Fruit fly (Drosophila melanogaster): Measurements from ENCODE around the gene Brd8.

Gene Brd8

dm6 chr3R:29196967-29197611 is 26.2 kb upstream of the Brd8 start, which contains the start of gene CG14515 (continued):
- TF ChIP-seq lmd (GFP tag; IDR thresholded peaks at IDR 0.05), result peak; percentile 13; the same call in 1 of the 2 replicates
- no peak for TF ChIP-seq gcm (GFP tag; optimal IDR thresholded peaks at IDR 0.05)
- TF ChIP-seq CG10654 (GFP tag; optimal IDR thresholded peaks at IDR 0.05), result no peak
- no peak for TF ChIP-seq chn (GFP tag; optimal IDR thresholded peaks at IDR 0.05)
- TF ChIP-seq CG17361 (GFP tag; IDR thresholded peaks at IDR 0.05), result peak; percentile 44; the same call in 2 of the 3 replicates
- no peak for TF ChIP-seq kah (GFP tag; optimal IDR thresholded peaks at IDR 0.05)
- peak; percentile 21 for TF ChIP-seq CG4424 (GFP tag; optimal IDR thresholded peaks at IDR 0.05)
- TF ChIP-seq CG7839 (tag; optimal IDR thresholded peaks at IDR 0.05), result peak; percentile 18
- TF ChIP-seq shn (GFP tag; optimal IDR thresholded peaks at IDR 0.05), result no peak
- TF ChIP-seq tup (GFP tag; optimal IDR thresholded peaks at IDR 0.05), result no peak
- TF ChIP-seq CG9727 (GFP tag; optimal IDR thresholded peaks at IDR 0.05), result no peak
- no peak for TF ChIP-seq CG6689 (GFP tag; IDR thresholded peaks at IDR 0.05)
- peak; percentile 47 for TF ChIP-seq CG18262 (tag; optimal IDR thresholded peaks at IDR 0.05)
- TF ChIP-seq Oli (tag; optimal IDR thresholded peaks at IDR 0.05), result peak; percentile 13
- TF ChIP-seq CG7556 (GFP tag; optimal IDR thresholded peaks at IDR 0.05), result peak; percentile 39
- no peak for TF ChIP-seq CG17829 (tag; optimal IDR thresholded peaks at IDR 0.05)
- TF ChIP-seq sd (tag; optimal IDR thresholded peaks at IDR 0.05), result no peak
- TF ChIP-seq CG14441 (GFP tag; IDR thresholded peaks at IDR 0.05), result 0 out of 2 replicates have a peak, but pooled peaks have one; percentile 4
- no peak for TF ChIP-seq aop (GFP tag; IDR thresholded peaks at IDR 0.05)
- peak; percentile 40 for TF ChIP-seq Med (GFP tag)
- TF ChIP-seq Chrac-16 (GFP tag; optimal IDR thresholded peaks at IDR 0.05), result no peak
- TF ChIP-seq CG32532 (GFP tag; IDR thresholded peaks at IDR 0.05), result no peak
- no peak for TF ChIP-seq bsh (GFP tag; optimal IDR thresholded peaks at IDR 0.05)
- TF ChIP-seq CG10979 (tag; optimal IDR thresholded peaks at IDR 0.05), result peak; percentile 3
- no peak for TF ChIP-seq btn (GFP tag; optimal IDR thresholded peaks at IDR 0.05)
- no peak for TF ChIP-seq CG12942 (GFP tag; optimal IDR thresholded peaks at IDR 0.05)
- no peak for TF ChIP-seq Bdp1 (GFP tag; optimal IDR thresholded peaks at IDR 0.05)
- no peak for TF ChIP-seq corto (GFP tag; optimal IDR thresholded peaks at IDR 0.05)
- TF ChIP-seq psq (GFP tag; optimal IDR thresholded peaks at IDR 0.05), result no peak
- TF ChIP-seq CG32767 (GFP tag; IDR thresholded peaks at IDR 0.05), result no peak
- TF ChIP-seq Abd-B (GFP tag; optimal IDR thresholded peaks at IDR 0.05), result peak; percentile 7
- TF ChIP-seq Scr (GFP tag; IDR thresholded peaks at IDR 0.05; ENCODE audit: partially characterized antibody), result no peak
- no peak for TF ChIP-seq CG31224 (GFP tag; IDR thresholded peaks at IDR 0.05)
- TF ChIP-seq zf30C (GFP tag; optimal IDR thresholded peaks at IDR 0.05), result no peak
- TF ChIP-seq salm (tag; optimal IDR thresholded peaks at IDR 0.05), result no peak
- TF ChIP-seq CG16779 (GFP tag; IDR thresholded peaks at IDR 0.05), result no peak
- no peak for TF ChIP-seq CG4707 (GFP tag; optimal IDR thresholded peaks at IDR 0.05)
- TF ChIP-seq dan (GFP tag; IDR thresholded peaks at IDR 0.05), result no peak
- no peak for TF ChIP-seq Hr39 (optimal IDR thresholded peaks at IDR 0.05)
- no peak for TF ChIP-seq CG2120 (GFP tag; optimal IDR thresholded peaks at IDR 0.05)
- TF ChIP-seq CG9932 (GFP tag; IDR thresholded peaks at IDR 0.05), result no peak
- 0 out of 3 replicates have a peak, but pooled peaks have one; percentile 12 for TF ChIP-seq CG11695 (GFP tag; IDR thresholded peaks at IDR 0.05)
- TF ChIP-seq CG12769 (tag; optimal IDR thresholded peaks at IDR 0.05), result no peak
- TF ChIP-seq CG11504 (tag; optimal IDR thresholded peaks at IDR 0.05), result peak; percentile 56
